Fruit fly (Drosophila melanogaster) whole organism, embryonic: ENCODE results near the gene CG32189.
A peak's percentile ranks its signal among the peaks of the same experiment; 100 is the strongest.

Source experiments
- CG12104 ChIP-seq: fragments of 200-800 bp; sonication (Bioruptor generic); optimal IDR thresholded peaks from 3 replicates; lab custom pipeline; 2016; ENCODE audit warnings: missing biosample characterization, missing genetic modification characterization
- CG12236 ChIP-seq: fragments of 200-800 bp; sonication (Bioruptor generic); optimal IDR thresholded peaks from 2 replicates; lab custom pipeline; 2016; ENCODE audit warnings: missing biosample characterization, missing genetic modification characterization
- CG17568 ChIP-seq: fragments of 200-800 bp; sonication (Bioruptor generic); optimal IDR thresholded peaks from 2 replicates; lab custom pipeline; 2018; ENCODE audit warnings: missing biosample characterization, mild to moderate bottlenecking, missing genetic modification characterization, moderate library complexity
- CG2678 ChIP-seq: fragments of 200-800 bp; sonication (Bioruptor generic); optimal IDR thresholded peaks from 3 replicates; lab custom pipeline; 2019; ENCODE audit warnings: missing biosample characterization, mild to moderate bottlenecking, missing genetic modification characterization, moderate library complexity
- CG4328 ChIP-seq: fragments of 200-800 bp; sonication (Bioruptor generic); optimal IDR thresholded peaks from 3 replicates; lab custom pipeline; 2017; ENCODE audit warnings: missing biosample characterization, missing genetic modification reagents, missing genetic modification characterization
- CTCF ChIP-seq: fragments of 200-800 bp; sonication (Bioruptor generic); optimal IDR thresholded peaks from 2 replicates; lab custom pipeline; 2017; ENCODE audit warnings: missing biosample characterization, mild to moderate bottlenecking, missing genetic modification characterization, moderate library complexity
- Fer3 ChIP-seq: fragments of 200-800 bp; sonication (Bioruptor generic); optimal IDR thresholded peaks from 2 replicates; lab custom pipeline; 2018; ENCODE audit warnings: missing biosample characterization, mild to moderate bottlenecking, missing genetic modification characterization, moderate library complexity
- Sry-δ ChIP-seq: fragments of 200-800 bp; sonication (Bioruptor generic); optimal IDR thresholded peaks from 2 replicates; lab custom pipeline; 2016; ENCODE audit warnings: missing biosample characterization, missing genetic modification characterization
- Stat92E ChIP-seq, 3 experiments: fragments of >200 bp in 2 of 3; fragments of 200-800 bp in 1 of 3; sonication (Bioruptor generic) in 1 of 3; optimal IDR thresholded peaks; 2 replicates each; lab custom pipeline; 2017 to 2019; ENCODE audit warnings: missing biosample characterization in 3 of 3, missing genetic modification characterization in 3 of 3, mild to moderate bottlenecking in 1 of 3, moderate library complexity in 1 of 3
- Usf ChIP-seq: fragments of 200-800 bp; sonication (Bioruptor generic); optimal IDR thresholded peaks from 2 replicates; lab custom pipeline; 2017; ENCODE audit warnings: missing genotype, missing biosample characterization, missing genetic modification characterization
- caup ChIP-seq: fragments of 200-800 bp; sonication (Bioruptor generic); optimal IDR thresholded peaks from 3 replicates; lab custom pipeline; 2017; ENCODE audit warnings: missing biosample characterization, mild to moderate bottlenecking, missing genetic modification characterization, moderate library complexity; ENCODE audit not compliant: severe bottlenecking
- twi ChIP-seq: fragments of 200-800 bp; optimal IDR thresholded peaks from 2 replicates; lab custom pipeline; 2019; ENCODE audit warnings: missing biosample characterization, mild to moderate bottlenecking, missing genetic modification characterization, moderate library complexity
- unpg ChIP-seq: fragments of 200-800 bp; sonication (Bioruptor generic); optimal IDR thresholded peaks from 3 replicates; lab custom pipeline; 2018; ENCODE audit warnings: missing biosample characterization, mild to moderate bottlenecking, missing genetic modification characterization, moderate library complexity
- zfh2 ChIP-seq: fragments of 200-800 bp; sonication (Bioruptor generic); optimal IDR thresholded peaks from 2 replicates; lab custom pipeline; 2016; ENCODE audit warnings: missing biosample characterization, missing genetic modification characterization

- TF ChIP-seq twi (tag; lab: Kevin White, UChicago): no peak
- no peak for TF ChIP-seq Fer3 (tag; lab: Kevin White, UChicago)
- TF ChIP-seq Usf: no peak
- TF ChIP-seq CG12104: peak; percentile 10
- TF ChIP-seq zfh2: no peak
- no peak for TF ChIP-seq caup (GFP tag; lab: Kevin White, UChicago)
- no peak for TF ChIP-seq CG2678 (tag; lab: Kevin White, UChicago)
- no peak for TF ChIP-seq CG17568 (GFP tag; lab: Kevin White, UChicago)
- TF ChIP-seq CTCF (GFP tag; lab: Kevin White, UChicago): peak; percentile 17
- TF ChIP-seq Stat92E (GFP tag; optimal IDR thresholded peaks at IDR 0.05; lab: Kevin White, UChicago): peak in 1 of 3 experiments; percentile 14
- no peak for TF ChIP-seq CG12236 (GFP tag; lab: Kevin White, UChicago)
- no peak for TF ChIP-seq CG4328 (GFP tag; lab: Kevin White, UChicago)
- TF ChIP-seq unpg (GFP tag; lab: Kevin White, UChicago): peak; percentile 35
- TF ChIP-seq Sry-δ (GFP tag; lab: Kevin White, UChicago): peak; percentile 11
Measured at dm6 chr3L:17846169-17846981, 11.4 kb upstream of the CG32189 start, which contains the start of the genes MED19 and CG7430.
